Fruit fly (Drosophila melanogaster) S2 (cell line): ENCODE measurements around the gene Spp.

ENCODE experiments used
- CG8478 ChIP-seq: fragments of >200 bp; optimal IDR thresholded peaks from 2 replicates; lab custom pipeline; 2018
- CTCF ChIP-seq, 2 experiments: fragments of >200 bp; optimal IDR thresholded peaks; 2 replicates each; lab custom pipeline; 2018

DNA sequence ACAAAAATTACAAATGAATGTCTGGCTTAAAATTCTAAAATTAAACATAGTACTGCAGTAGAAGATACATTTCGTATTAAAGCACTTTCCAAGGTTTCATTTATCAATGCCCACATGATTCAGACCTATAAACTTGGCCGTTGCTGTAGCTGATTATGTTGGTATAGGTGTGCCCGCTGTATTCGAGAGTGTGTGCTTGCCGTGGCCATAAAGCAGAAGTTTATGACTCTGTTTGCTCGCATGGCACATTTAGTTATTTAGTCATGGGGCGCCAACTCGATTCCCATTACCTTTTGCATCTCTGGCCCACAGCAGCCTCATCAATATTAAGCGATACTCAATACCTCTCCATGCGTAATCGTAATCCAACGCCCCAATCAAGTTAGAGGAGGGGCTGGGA, 31.4 kb downstream of the Spp start:
- TF ChIP-seq CTCF (optimal IDR thresholded peaks at IDR 0.05; lab: Kevin White, UChicago) (no peak), CG8478 (lab: Kevin White, UChicago) (no peak)
